Worm (Caenorhabditis elegans): ENCODE results near the gene T05A7.3.

Gene T05A7.3

DNA sequence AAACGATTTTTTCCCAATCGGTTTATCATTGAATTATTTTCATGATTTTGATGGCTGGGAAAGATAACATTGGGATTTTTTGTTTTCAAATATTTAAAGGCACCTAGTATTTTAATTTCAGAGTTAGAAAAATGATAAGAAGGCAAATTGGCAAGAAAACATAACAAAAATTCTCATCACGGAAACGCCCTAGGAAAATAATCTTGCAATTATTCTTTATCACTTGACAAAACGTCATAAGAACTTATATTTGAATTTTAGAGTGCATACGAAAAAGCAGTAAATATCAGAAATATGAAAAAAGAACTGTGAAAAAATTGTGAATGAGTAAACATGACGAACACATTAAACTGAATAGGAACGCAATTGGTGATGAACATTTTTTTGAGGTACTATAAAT is 18.2 kb upstream of the T05A7.3 start:
- TF ChIP-seq daf-16 (GFP tag; optimal IDR thresholded peaks at IDR 0.05) (no peak), daf-16 (tag; optimal IDR thresholded peaks at IDR 0.05) (peak; percentile 83), ces-1 (GFP tag; optimal IDR thresholded peaks at IDR 0.05) (no peak), zip-2 (tag; optimal IDR thresholded peaks at IDR 0.05) (no peak), pha-4 (GFP tag; IDR thresholded peaks at IDR 0.05) (no peak), pha-4 (tag; optimal IDR thresholded peaks at IDR 0.05) (no peak), lin-39 (tag; optimal IDR thresholded peaks at IDR 0.05) (no peak)

DNA sequence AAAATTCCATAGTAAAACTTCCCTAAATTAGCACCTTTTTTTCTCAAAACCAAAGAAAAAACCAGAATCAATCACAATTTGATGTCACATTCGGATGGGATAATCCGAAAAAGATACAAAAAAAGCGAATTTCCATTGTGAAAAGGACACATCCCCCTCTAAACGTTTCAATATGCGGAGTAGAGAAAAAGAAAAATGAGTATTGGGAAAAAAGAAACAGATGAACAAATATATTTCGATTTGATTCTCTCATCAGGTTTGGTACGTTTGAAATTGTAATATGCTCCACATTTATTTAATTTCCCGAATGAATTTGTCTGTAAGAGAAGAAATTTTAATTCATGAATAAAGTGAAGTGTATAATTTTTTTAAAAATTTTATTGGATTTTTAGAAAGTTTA is 17.3 kb upstream of the T05A7.3 start:
- TF ChIP-seq duxl-1 (tag; optimal IDR thresholded peaks at IDR 0.05; ENCODE audit: poor library complexity), result no peak
- no peak for TF ChIP-seq aly-2 (tag; optimal IDR thresholded peaks at IDR 0.05)
- no peak for TF ChIP-seq ceh-20 (GFP tag; IDR thresholded peaks at IDR 0.05)
- no peak for TF ChIP-seq attf-4 (tag; optimal IDR thresholded peaks at IDR 0.05)
- TF ChIP-seq mdt-29 (GFP tag; IDR thresholded peaks at IDR 0.05), result no peak
- TF ChIP-seq dmd-8 (GFP tag; IDR thresholded peaks at IDR 0.05), result no peak
- TF ChIP-seq lin-29 (GFP tag; IDR thresholded peaks at IDR 0.05), result no peak
- no peak for TF ChIP-seq hlh-30 (tag; optimal IDR thresholded peaks at IDR 0.05; ENCODE audit: insufficient read depth)
- TF ChIP-seq lim-7 (GFP tag; IDR thresholded peaks at IDR 0.05), result no peak
- TF ChIP-seq egl-27 (tag; optimal IDR thresholded peaks at IDR 0.05), result no peak

DNA sequence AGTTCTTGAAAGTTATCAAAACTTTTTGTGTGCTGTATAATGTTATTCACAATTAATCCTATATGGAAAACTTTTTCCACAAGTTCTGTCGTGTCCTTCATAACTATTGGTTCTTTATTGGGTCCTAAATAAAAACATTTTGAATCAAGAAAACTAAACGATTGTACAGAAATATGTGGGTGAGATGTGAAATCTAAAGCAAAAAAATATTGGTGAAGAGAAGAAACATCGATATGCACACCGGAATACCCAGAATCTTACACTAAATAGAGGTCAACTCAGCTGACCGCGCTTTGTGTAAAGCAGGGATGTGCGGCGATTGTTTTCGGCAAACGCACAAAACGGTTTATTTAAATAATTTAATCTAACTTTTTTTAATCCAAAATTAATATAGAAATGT is 14.3 kb upstream of the T05A7.3 start, which contains the start of gene T05A7.13:
TSS of gene T05A7.13 (minus strand) at position 101 of the 400 bp plus-strand sequence.
- no peak for TF ChIP-seq dve-1 (tag; optimal IDR thresholded peaks at IDR 0.05; ENCODE audit: insufficient read depth)
- no peak for TF ChIP-seq nhr-48 (tag; optimal IDR thresholded peaks at IDR 0.05)
- no peak for TF ChIP-seq zfp-2 (tag; optimal IDR thresholded peaks at IDR 0.05)

DNA sequence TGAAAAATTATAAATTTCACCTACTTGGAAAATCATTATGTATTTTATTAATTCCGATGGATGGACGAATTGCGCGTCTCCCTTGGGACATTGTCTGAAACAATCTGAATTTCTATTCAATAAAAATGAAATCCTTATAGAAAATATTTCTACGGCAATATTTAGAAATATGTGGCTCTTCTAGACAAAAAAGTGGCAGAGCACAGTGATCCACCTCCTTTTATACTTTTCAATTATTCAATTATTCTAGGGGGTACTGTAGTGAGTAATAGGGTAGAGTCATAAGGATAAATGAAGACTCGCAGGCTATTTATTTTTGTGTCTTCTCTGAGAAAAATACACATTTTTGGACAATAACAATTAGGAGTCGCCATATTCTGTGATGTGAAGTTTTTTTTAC is 12.4 kb upstream of the T05A7.3 start, which contains the start of gene T05A7.12:
TSS of gene T05A7.12 (minus strand) at position 101 of the 400 bp plus-strand sequence.
- no peak for TF ChIP-seq hif-1 (tag; optimal IDR thresholded peaks at IDR 0.05)
- no peak for TF ChIP-seq dmd-8 (GFP tag; IDR thresholded peaks at IDR 0.05)

DNA sequence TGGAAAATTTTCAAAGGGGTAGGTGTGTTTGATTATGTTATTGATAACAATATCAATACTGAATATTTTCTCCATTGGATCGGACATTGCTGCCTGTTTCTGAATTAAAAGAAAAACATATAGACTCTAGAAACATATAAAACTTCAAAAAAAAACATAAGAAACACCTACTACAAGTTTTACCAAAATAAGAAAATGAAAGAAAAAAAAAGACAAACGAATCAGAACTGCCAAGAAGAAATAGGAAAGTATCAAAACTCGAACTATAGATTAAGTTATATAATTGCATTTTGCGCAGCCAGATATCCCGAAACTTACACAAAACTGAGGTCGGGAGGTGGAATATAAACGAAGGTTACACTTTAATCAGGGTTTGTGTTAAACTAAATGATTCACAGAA is 10.2 kb upstream of the T05A7.3 start, which contains the start of gene T05A7.11:
TSS of gene T05A7.11 (minus strand) at position 101 of the 400 bp plus-strand sequence.
- TF ChIP-seq ztf-7 (tag; optimal IDR thresholded peaks at IDR 0.05) (no peak), D1046.2 (GFP tag; IDR thresholded peaks at IDR 0.05) (no peak), rbr-2 (tag; optimal IDR thresholded peaks at IDR 0.05) (no peak), arid-1 (GFP tag; conservative IDR thresholded peaks at IDR 0.05) (no peak), hmg-1.1 (GFP tag; IDR thresholded peaks at IDR 0.05) (no peak), snpc-1.2 (GFP tag; IDR thresholded peaks at IDR 0.05) (no peak)

DNA sequence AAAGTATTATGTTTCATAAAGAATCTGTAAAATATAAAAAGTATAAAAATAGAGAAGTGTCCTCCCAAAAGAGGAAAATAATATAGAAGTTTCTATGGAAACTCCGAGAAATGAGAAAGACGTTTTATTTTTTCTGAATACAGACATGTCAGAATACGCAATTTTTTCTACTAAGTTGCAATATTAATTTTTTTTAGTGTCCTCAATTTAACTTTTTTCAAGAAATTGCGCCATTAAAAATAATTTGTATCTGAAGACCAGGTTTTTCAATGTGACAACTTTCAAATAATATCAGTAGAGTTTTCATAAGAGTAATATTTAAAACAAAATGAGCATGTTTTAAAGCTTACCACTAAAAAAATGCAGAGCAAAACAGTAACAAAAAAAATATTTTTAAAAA is 8.0 kb upstream of the T05A7.3 start, which contains the start of gene fut-5:
TSS of gene fut-5 (minus strand) at position 101 of the 400 bp plus-strand sequence.
- TF ChIP-seq lim-7 (GFP tag; IDR thresholded peaks at IDR 0.05) (no peak), aha-1 (tag) (peak; percentile 0)

DNA sequence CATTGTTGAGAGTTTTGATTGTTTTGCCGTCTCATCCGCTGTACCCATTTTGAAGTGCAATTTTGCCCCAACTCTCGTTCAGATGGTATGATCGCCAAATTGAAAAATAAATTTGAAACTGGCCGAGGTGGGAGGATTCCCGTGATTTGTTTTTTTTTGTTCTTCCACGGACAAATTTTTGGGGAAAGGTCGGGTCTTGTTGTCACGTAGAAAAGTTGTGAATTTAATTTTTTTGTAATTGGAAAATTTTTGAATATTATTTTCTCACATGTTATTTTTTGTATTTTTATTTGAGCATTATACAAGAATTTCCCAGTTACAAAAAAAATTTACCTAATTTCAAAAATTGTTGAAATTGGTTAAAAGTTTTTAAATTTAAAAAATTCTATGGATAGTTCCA is 3.9 kb upstream of the T05A7.3 start, which contains the start of gene T05A7.6:
TSS of gene T05A7.6 (minus strand) at position 101 of the 400 bp plus-strand sequence.
- no peak for TF ChIP-seq F26F4.8 (GFP tag; conservative IDR thresholded peaks at IDR 0.05)
- TF ChIP-seq cey-2 (tag; optimal IDR thresholded peaks at IDR 0.05; ENCODE audit: borderline replicate concordance, insufficient read depth), result no peak
